Worm (Caenorhabditis elegans): ENCODE measurements around the gene C49C8.3.

ce11 chrIV:8638761-8639160 lies 5.8 kb upstream of the C49C8.3 start, which contains the start of gene F42A9.9:
- TF ChIP-seq fax-1 (tag; optimal IDR thresholded peaks at IDR 0.05) (no peak), che-1 (tag; optimal IDR thresholded peaks at IDR 0.05) (no peak), nfya-1 (tag; optimal IDR thresholded peaks at IDR 0.05) (no peak), elt-2 (tag; optimal IDR thresholded peaks at IDR 0.05) (no peak), fkh-10 (GFP tag; optimal IDR thresholded peaks at IDR 0.05) (no peak), ama-1 (optimal IDR thresholded peaks at IDR 0.05) (no peak), C38D4.7 (GFP tag; optimal IDR thresholded peaks at IDR 0.05) (no peak), mec-3 (tag; optimal IDR thresholded peaks at IDR 0.05; ENCODE audit: borderline replicate concordance) (no peak), tbx-2 (tag; optimal IDR thresholded peaks at IDR 0.05) (no peak), K02D7.2 (tag; optimal IDR thresholded peaks at IDR 0.05) (no peak), pha-4 (tag; optimal IDR thresholded peaks at IDR 0.05) (no peak), K09A11.1 (tag; optimal IDR thresholded peaks at IDR 0.05; ENCODE audit: insufficient read depth) (no peak), pat-9 (tag; optimal IDR thresholded peaks at IDR 0.05) (no peak)

Data from whole organism, late embryonic.